Worm (Caenorhabditis elegans) whole organism, L1 larva: ENCODE data around the gene kars-1.

ENCODE experiments used
- C04F5.9 ChIP-seq: sonication (generic microtip); optimal IDR thresholded peaks from 2 replicates; lab custom pipeline; 2016; ENCODE audit warnings: missing genetic modification characterization, missing compliant biosample characterization
- C16A3.4 ChIP-seq: fragments of 150-350 bp; optimal IDR thresholded peaks from 2 replicates; lab custom pipeline; 2014; ENCODE audit warnings: missing biosample characterization, missing genetic modification characterization
- aha-1 ChIP-seq: fragments of 150-350 bp; optimal IDR thresholded peaks from 2 replicates; lab custom pipeline; 2014; ENCODE audit warnings: missing biosample characterization, missing genetic modification characterization
- alr-1 ChIP-seq: fragments of 200-800 bp; sonication (Bioruptor generic); optimal IDR thresholded peaks from 2 replicates; lab custom pipeline; 2018; ENCODE audit warnings: borderline replicate concordance, mild to moderate bottlenecking, missing genetic modification characterization, missing compliant biosample characterization
- aly-2 ChIP-seq: fragments of 150-350 bp; optimal IDR thresholded peaks from 2 replicates; lab custom pipeline; 2014; ENCODE audit warnings: missing biosample characterization, missing genetic modification characterization
- blmp-1 ChIP-seq: fragments of 150-350 bp; optimal IDR thresholded peaks from 2 replicates; lab custom pipeline; 2014; ENCODE audit warnings: missing biosample characterization, missing genetic modification characterization
- ceh-63 ChIP-seq: fragments of 200-800 bp; sonication (Bioruptor generic); optimal IDR thresholded peaks from 2 replicates; lab custom pipeline; 2018; ENCODE audit warnings: mild to moderate bottlenecking, missing genetic modification characterization, missing compliant biosample characterization
- ceh-88 ChIP-seq: fragments of 200-800 bp; sonication (Bioruptor generic); IDR thresholded peaks from 2 replicates; pipeline ENCODE4 v1.3.6; 2022; ENCODE audit warnings: missing genetic modification characterization, missing compliant biosample characterization
- ceh-90 ChIP-seq: sonication (generic microtip); optimal IDR thresholded peaks from 2 replicates; lab custom pipeline; 2016; ENCODE audit warnings: missing genetic modification characterization, missing compliant biosample characterization
- dpl-1 ChIP-seq, 3 experiments: fragments of 150-350 bp in 2 of 3; sonication (generic microtip) in 1 of 3; optimal IDR thresholded peaks; 2 replicates each; lab custom pipeline; 2014 to 2017; ENCODE audit warnings: missing biosample characterization in 3 of 3, missing genetic modification characterization in 3 of 3, missing genetic modification reagents in 3 of 3
- efl-3 ChIP-seq: fragments of 200-800 bp; sonication (Bioruptor generic); optimal IDR thresholded peaks from 2 replicates; lab custom pipeline; 2018; ENCODE audit warnings: mild to moderate bottlenecking, missing genetic modification characterization, missing compliant biosample characterization
- egl-13 ChIP-seq: sonication (generic microtip); optimal IDR thresholded peaks from 2 replicates; lab custom pipeline; 2016; ENCODE audit warnings: missing genotype, missing genetic modification reagents, missing genetic modification characterization, missing compliant biosample characterization
- fkh-10 ChIP-seq: sonication (generic microtip); optimal IDR thresholded peaks from 2 replicates; lab custom pipeline; 2017; ENCODE audit warnings: missing biosample characterization, missing genetic modification reagents, missing genetic modification characterization
- grh-1 ChIP-seq: fragments of 200-800 bp; sonication (Bioruptor generic); IDR thresholded peaks from 2 replicates; pipeline ENCODE4 v1.3.6; 2022; ENCODE audit warnings: missing genetic modification reagents, missing genetic modification characterization, missing compliant biosample characterization
- hlh-17 ChIP-seq: fragments of 200-800 bp; sonication (Bioruptor generic); optimal IDR thresholded peaks from 2 replicates; lab custom pipeline; 2018; ENCODE audit warnings: missing genetic modification characterization, mild to moderate bottlenecking, missing compliant biosample characterization, moderate library complexity, borderline replicate concordance
- hlh-4 ChIP-seq: sonication (generic microtip); optimal IDR thresholded peaks from 2 replicates; lab custom pipeline; 2016; ENCODE audit warnings: mild to moderate bottlenecking, missing genetic modification characterization, missing compliant biosample characterization
- irx-1 ChIP-seq: sonication (generic microtip); optimal IDR thresholded peaks from 2 replicates; lab custom pipeline; 2016; ENCODE audit warnings: missing genetic modification characterization, missing compliant biosample characterization
- isw-1 ChIP-seq: fragments of 200-800 bp; sonication (Bioruptor generic); IDR thresholded peaks from 2 replicates; pipeline ENCODE4 v1.3.6; 2022; ENCODE audit warnings: missing genetic modification characterization, missing compliant biosample characterization
- jun-1 ChIP-seq: fragments of 150-350 bp; optimal IDR thresholded peaks from 2 replicates; lab custom pipeline; 2014; ENCODE audit warnings: missing biosample characterization, missing genetic modification reagents, missing genetic modification characterization
- lin-14 ChIP-seq: fragments of 200-800 bp; sonication (Bioruptor generic); optimal IDR thresholded peaks from 2 replicates; lab custom pipeline; 2018; ENCODE audit warnings: mild to moderate bottlenecking, missing genetic modification characterization, moderate library complexity, missing compliant biosample characterization
- lin-15B ChIP-seq: fragments of 150-350 bp; sonication (generic microtip); optimal IDR thresholded peaks from 3 replicates; lab custom pipeline; 2014; ENCODE audit warnings: missing biosample characterization, missing genetic modification characterization
- lin-35 ChIP-seq, 2 experiments: fragments of 150-350 bp; optimal IDR thresholded peaks; 2 replicates each; lab custom pipeline; 2014; ENCODE audit warnings: missing biosample characterization in 2 of 2, missing genetic modification characterization in 2 of 2, missing genetic modification reagents in 2 of 2
- lin-39 ChIP-seq: fragments of 150-350 bp; optimal IDR thresholded peaks from 2 replicates; lab custom pipeline; 2014; ENCODE audit warnings: missing biosample characterization, missing genetic modification reagents, missing genetic modification characterization
- lir-3 ChIP-seq: sonication (generic microtip); optimal IDR thresholded peaks from 2 replicates; lab custom pipeline; 2016; ENCODE audit warnings: mild to moderate bottlenecking, missing genetic modification characterization, moderate library complexity, missing compliant biosample characterization; ENCODE audit not compliant: poor library complexity
- lsy-2 ChIP-seq, 2 experiments: fragments of 150-350 bp; optimal IDR thresholded peaks; 2 replicates each; lab custom pipeline; 2014; ENCODE audit warnings: missing biosample characterization in 2 of 2, missing genetic modification characterization in 2 of 2
- mef-2 ChIP-seq: fragments of 150-350 bp; optimal IDR thresholded peaks from 2 replicates; lab custom pipeline; 2014; ENCODE audit warnings: missing biosample characterization, missing genetic modification characterization
- mep-1 ChIP-seq: fragments of 150-350 bp; optimal IDR thresholded peaks from 2 replicates; lab custom pipeline; 2014; ENCODE audit warnings: missing biosample characterization, missing genetic modification characterization
- nhr-20 ChIP-seq: sonication (generic microtip); optimal IDR thresholded peaks from 2 replicates; lab custom pipeline; 2016; ENCODE audit warnings: mild to moderate bottlenecking, missing genetic modification characterization, missing compliant biosample characterization
- nhr-237 ChIP-seq: fragments of 150-350 bp; optimal IDR thresholded peaks from 2 replicates; lab custom pipeline; 2014; ENCODE audit warnings: missing biosample characterization, missing genetic modification characterization
- nhr-47 ChIP-seq: sonication (generic microtip); optimal IDR thresholded peaks from 2 replicates; lab custom pipeline; 2016; ENCODE audit warnings: mild to moderate bottlenecking, missing genetic modification characterization, moderate library complexity, missing compliant biosample characterization
- nhr-77 ChIP-seq: fragments of 150-350 bp; optimal IDR thresholded peaks from 2 replicates; lab custom pipeline; 2014; ENCODE audit warnings: missing biosample characterization, missing genetic modification characterization
- nhr-84 ChIP-seq: sonication (generic microtip); optimal IDR thresholded peaks from 2 replicates; lab custom pipeline; 2017; ENCODE audit warnings: missing biosample characterization, missing genetic modification characterization
- nhr-85 ChIP-seq: sonication (generic microtip); peaks from one replicate; lab custom pipeline; 2016; ENCODE audit warnings: missing genetic modification characterization, inconsistent platforms, missing compliant biosample characterization
- nhr-90 ChIP-seq: sonication (generic microtip); optimal IDR thresholded peaks from 2 replicates; lab custom pipeline; 2016; ENCODE audit warnings: mild to moderate bottlenecking, missing genetic modification characterization, missing compliant biosample characterization; ENCODE audit not compliant: poor library complexity
- rnt-1 ChIP-seq: sonication (generic microtip); optimal IDR thresholded peaks from 2 replicates; lab custom pipeline; 2016; ENCODE audit warnings: mild to moderate bottlenecking, missing genetic modification characterization, moderate library complexity, missing compliant biosample characterization
- skn-1 ChIP-seq: fragments of 150-350 bp; optimal IDR thresholded peaks from 2 replicates; lab custom pipeline; 2014; ENCODE audit warnings: missing biosample characterization, missing genetic modification characterization
- snpc-4 ChIP-seq: fragments of 150-350 bp; optimal IDR thresholded peaks from 2 replicates; lab custom pipeline; 2014; ENCODE audit warnings: missing biosample characterization, missing genetic modification characterization
- snu-23 ChIP-seq: sonication (generic microtip); optimal IDR thresholded peaks from 2 replicates; lab custom pipeline; 2016; ENCODE audit warnings: missing genetic modification characterization, missing compliant biosample characterization
- sup-37 ChIP-seq: fragments of 200-800 bp; sonication (Bioruptor generic); optimal IDR thresholded peaks from 2 replicates; lab custom pipeline; 2018; ENCODE audit warnings: mild to moderate bottlenecking, missing genetic modification characterization, missing compliant biosample characterization
- swsn-7 ChIP-seq: sonication (generic microtip); optimal IDR thresholded peaks from 2 replicates; lab custom pipeline; 2016; ENCODE audit warnings: missing genetic modification characterization, missing compliant biosample characterization
- unc-130 ChIP-seq: fragments of 150-350 bp; optimal IDR thresholded peaks from 2 replicates; lab custom pipeline; 2017; ENCODE audit warnings: missing biosample characterization, missing genetic modification characterization, inconsistent platforms
- unc-62 ChIP-seq: fragments of 150-350 bp; optimal IDR thresholded peaks from 2 replicates; lab custom pipeline; 2014; ENCODE audit warnings: missing biosample characterization, missing genetic modification reagents, missing genetic modification characterization
- unc-86 ChIP-seq: sonication (generic microtip); optimal IDR thresholded peaks from 2 replicates; lab custom pipeline; 2016; ENCODE audit warnings: missing genetic modification characterization, missing compliant biosample characterization
- xbp-1 ChIP-seq: sonication (generic microtip); optimal IDR thresholded peaks from 2 replicates; lab custom pipeline; 2016; ENCODE audit warnings: missing genetic modification characterization, missing compliant biosample characterization
- zag-1 ChIP-seq: fragments of 150-350 bp; optimal IDR thresholded peaks from 2 replicates; lab custom pipeline; 2014; ENCODE audit warnings: missing biosample characterization, missing genetic modification characterization
- ztf-11 ChIP-seq, 2 experiments: sonication (generic microtip); optimal IDR thresholded peaks; 2 replicates each; lab custom pipeline; 2016 to 2017; ENCODE audit warnings: missing genetic modification characterization in 2 of 2, missing biosample characterization in 1 of 2, missing compliant biosample characterization in 1 of 2

Gene kars-1

ce11 chrII:7024897-7025852, 47.0 kb downstream of the kars-1 start, which contains the start of gene znf-598 (continued):
- TF ChIP-seq aha-1 (tag; lab: Kevin White, UChicago) (no peak), nhr-47 (tag; lab: Kevin White, UChicago) (peak; percentile 10), lin-35 (GFP tag; optimal IDR thresholded peaks at IDR 0.05; lab: Kevin White, UChicago) (peak; percentile 30 to 64), snu-23 (GFP tag; lab: Kevin White, UChicago) (peak; percentile 38), nhr-90 (tag; lab: Kevin White, UChicago) (no peak), nhr-85 (tag; lab: Kevin White, UChicago) (peak; percentile 70), C04F5.9 (tag; lab: Kevin White, UChicago) (no peak), alr-1 (no peak), blmp-1 (tag; lab: Kevin White, UChicago) (peak; percentile 52), sup-37 (no peak), mep-1 (tag; lab: Kevin White, UChicago) (peak; percentile 44), ztf-11 (tag; optimal IDR thresholded peaks at IDR 0.05; lab: Kevin White, UChicago) (no peak), zag-1 (no peak), nhr-237 (tag; lab: Kevin White, UChicago) (no peak), isw-1 (GFP tag; lab: Robert Waterston, UW) (peak; percentile 2; the same call in 1 of the 2 replicates), ceh-63 (no peak), lsy-2 (tag; optimal IDR thresholded peaks at IDR 0.05; lab: Kevin White, UChicago) (peak; percentile 25 to 80)

- no peak for TF ChIP-seq grh-1
- TF ChIP-seq lin-39: peak; percentile 31
- TF ChIP-seq C16A3.4 (tag; lab: Kevin White, UChicago): peak; percentile 69
- peak; percentile 34 to 77 (median 73) for TF ChIP-seq dpl-1 (GFP tag; optimal IDR thresholded peaks at IDR 0.05; lab: Kevin White, UChicago)
- peak; percentile 60 for TF ChIP-seq rnt-1 (tag; lab: Kevin White, UChicago)
- TF ChIP-seq sup-37: peak; percentile 10
- TF ChIP-seq fkh-10 (GFP tag; lab: Kevin White, UChicago): peak; percentile 47
- no peak for TF ChIP-seq hlh-4 (tag; lab: Kevin White, UChicago)
- peak; percentile 53 for TF ChIP-seq C04F5.9 (tag; lab: Kevin White, UChicago)
- peak; percentile 33 for TF ChIP-seq unc-130 (tag; lab: Kevin White, UChicago)
- peak; percentile 58 for TF ChIP-seq unc-86
- peak; percentile 40 for TF ChIP-seq jun-1 (tag; lab: Kevin White, UChicago)
- peak; percentile 80 to 85 for TF ChIP-seq lsy-2 (tag; optimal IDR thresholded peaks at IDR 0.05; lab: Kevin White, UChicago)
- no peak for TF ChIP-seq ceh-63
- TF ChIP-seq ztf-11 (tag; optimal IDR thresholded peaks at IDR 0.05; lab: Kevin White, UChicago): no peak
- peak; percentile 63 to 82 for TF ChIP-seq lin-35 (GFP tag; optimal IDR thresholded peaks at IDR 0.05; lab: Kevin White, UChicago)
- peak; percentile 74 for TF ChIP-seq swsn-7 (tag; lab: Kevin White, UChicago)
- TF ChIP-seq unc-62 (GFP tag; lab: Kevin White, UChicago): no peak
- TF ChIP-seq irx-1 (tag; lab: Kevin White, UChicago): peak; percentile 47
- TF ChIP-seq lir-3 (tag; lab: Kevin White, UChicago): peak; percentile 44
- no peak for TF ChIP-seq nhr-237 (tag; lab: Kevin White, UChicago)
- no peak for TF ChIP-seq aly-2 (tag; lab: Kevin White, UChicago)
- no peak for TF ChIP-seq ceh-90 (tag; lab: Kevin White, UChicago)
- TF ChIP-seq nhr-84 (tag; lab: Kevin White, UChicago): no peak
- TF ChIP-seq lin-14 (GFP tag; lab: Kevin White, UChicago): peak; percentile 86
- TF ChIP-seq efl-3 (GFP tag; lab: Kevin White, UChicago): no peak
- peak; percentile 76 for TF ChIP-seq xbp-1 (tag; lab: Kevin White, UChicago)
- peak; percentile 60 for TF ChIP-seq mep-1 (tag; lab: Kevin White, UChicago)
- peak; percentile 62 for TF ChIP-seq ceh-88 (GFP tag; lab: Robert Waterston, UW)
- peak; percentile 57 for TF ChIP-seq nhr-85 (tag; lab: Kevin White, UChicago)
- peak; percentile 80 for TF ChIP-seq nhr-47 (tag; lab: Kevin White, UChicago)
- TF ChIP-seq aha-1 (tag; lab: Kevin White, UChicago): no peak
- TF ChIP-seq lin-15B (tag; lab: Kevin White, UChicago): peak; percentile 50
- TF ChIP-seq egl-13: peak; percentile 56
- no peak for TF ChIP-seq hlh-17
- TF ChIP-seq nhr-20 (tag; lab: Kevin White, UChicago): peak; percentile 72
- peak; percentile 50 for TF ChIP-seq skn-1 (tag; lab: Kevin White, UChicago)
- TF ChIP-seq nhr-77 (tag; lab: Kevin White, UChicago): peak; percentile 39
- no peak for TF ChIP-seq mef-2
- peak; percentile 56 for TF ChIP-seq snpc-4 (tag; lab: Kevin White, UChicago)
Measured at ce11 chrII:7022370-7023001, 49.7 kb downstream of the kars-1 start, which contains the start of the genes lst-6 and lst-5. lst-6 (minus strand) TSS chrII:7022509. lst-5 (plus strand) TSS chrII:7022913.
